ENCODE assay signal across 1 fruit fly cellular context in genomic region chr3R:11392805-11393204, dm6.
A peak's percentile ranks its signal among the peaks of the same experiment; 100 is the strongest.
TF ChIP-seq lines count a peak whose summit lies in the region.

No protein-coding gene starts in this region.

TF ChIP-seq in whole organism, embryonic, 481 proteins besides CTCF, POLR2A, EP300 and RAD21 (continued from another document and continues in another):
- no peak for TF ChIP-seq hbn (GFP tag; IDR thresholded peaks at IDR 0.05; lab: Robert Waterston, UW; ENCODE audit: partially characterized antibody)
- peak; percentile 41 for TF ChIP-seq pros (GFP tag; optimal IDR thresholded peaks at IDR 0.05; lab: Kevin White, UChicago)
- TF ChIP-seq CG6813 (GFP tag; optimal IDR thresholded peaks at IDR 0.05; lab: Kevin White, UChicago) = peak; percentile 82
- TF ChIP-seq C15 (GFP tag; IDR thresholded peaks at IDR 0.05; lab: Robert Waterston, UW) = 0 out of 3 replicates have a peak, but pooled peaks have one; percentile 53
- no peak for TF ChIP-seq al (GFP tag; IDR thresholded peaks at IDR 0.05; lab: Robert Waterston, UW)
- no peak for TF ChIP-seq sc (optimal IDR thresholded peaks at IDR 0.05; lab: Kevin White, UChicago)
- TF ChIP-seq sc (GFP tag; optimal IDR thresholded peaks at IDR 0.05; lab: Kevin White, UChicago) = peak; percentile 74
- no peak for TF ChIP-seq hth (optimal IDR thresholded peaks at IDR 0.05; lab: Kevin White, UChicago)
- TF ChIP-seq peb (GFP tag; IDR thresholded peaks at IDR 0.05; lab: Robert Waterston, UW) = peak; percentile 43; the same call in 1 of the 2 replicates
- TF ChIP-seq Hsf (GFP tag; optimal IDR thresholded peaks at IDR 0.05; lab: Kevin White, UChicago) = peak; percentile 63
- peak; percentile 65 for TF ChIP-seq ttk (GFP tag; IDR thresholded peaks at IDR 0.05; lab: Robert Waterston, UW)
- no peak for TF ChIP-seq Dll (GFP tag; IDR thresholded peaks at IDR 0.05; lab: Robert Waterston, UW; ENCODE audit: partially characterized antibody)
- TF ChIP-seq maf-S (GFP tag; optimal IDR thresholded peaks at IDR 0.05; lab: Kevin White, UChicago) = peak; percentile 12
- TF ChIP-seq CG10654 (GFP tag; optimal IDR thresholded peaks at IDR 0.05; lab: Kevin White, UChicago) = peak; percentile 59
- TF ChIP-seq tup (GFP tag; optimal IDR thresholded peaks at IDR 0.05; lab: Kevin White, UChicago) = no peak
- no peak for TF ChIP-seq Blimp-1 (GFP tag; optimal IDR thresholded peaks at IDR 0.05; lab: Kevin White, UChicago)
- no peak for TF ChIP-seq scrt (GFP tag; optimal IDR thresholded peaks at IDR 0.05; lab: Kevin White, UChicago)
- no peak for TF ChIP-seq Atf6 (GFP tag; IDR thresholded peaks at IDR 0.05; lab: Robert Waterston, UW)
- TF ChIP-seq CG32772 (GFP tag; IDR thresholded peaks at IDR 0.05; lab: Robert Waterston, UW) = peak; percentile 57
- peak; percentile 74; the same call in 1 of the 3 replicates for TF ChIP-seq ken (GFP tag; IDR thresholded peaks at IDR 0.05; lab: Robert Waterston, UW)
- TF ChIP-seq CG13296 (GFP tag; optimal IDR thresholded peaks at IDR 0.05; lab: Kevin White, UChicago) = no peak
- TF ChIP-seq dan (GFP tag; IDR thresholded peaks at IDR 0.05; lab: Robert Waterston, UW) = no peak
- no peak for TF ChIP-seq lab (GFP tag; optimal IDR thresholded peaks at IDR 0.05; lab: Kevin White, UChicago)
- TF ChIP-seq BtbVII (GFP tag; optimal IDR thresholded peaks at IDR 0.05; lab: Kevin White, UChicago) = peak; percentile 24
- peak; percentile 44 for TF ChIP-seq Fer2 (tag; optimal IDR thresholded peaks at IDR 0.05; lab: Kevin White, UChicago)
- no peak; the same call in 1 of the 2 replicates for TF ChIP-seq esg (GFP tag; conservative IDR thresholded peaks at IDR 0.05; lab: Robert Waterston, UW)
- no peak for TF ChIP-seq HLH4C (GFP tag; IDR thresholded peaks at IDR 0.05; lab: Robert Waterston, UW; ENCODE audit: partially characterized antibody)
- no peak for TF ChIP-seq CG18476 (GFP tag; optimal IDR thresholded peaks at IDR 0.05; lab: Kevin White, UChicago)
- TF ChIP-seq ewg (GFP tag; optimal IDR thresholded peaks at IDR 0.05; lab: Kevin White, UChicago) = peak; percentile 69
- peak; percentile 45 for TF ChIP-seq Ssrp (tag; optimal IDR thresholded peaks at IDR 0.05; lab: Kevin White, UChicago)
- TF ChIP-seq Ada2b (GFP tag; IDR thresholded peaks at IDR 0.05; lab: Robert Waterston, UW) = peak; percentile 27; the same call in 1 of the 2 replicates
- peak; percentile 72 for TF ChIP-seq CG10431 (GFP tag; optimal IDR thresholded peaks at IDR 0.05; lab: Kevin White, UChicago)
- no peak for TF ChIP-seq Taf1 (GFP tag; IDR thresholded peaks at IDR 0.05; lab: Robert Waterston, UW)
- peak in 1 of 2 experiments; percentile 57 for TF ChIP-seq insv (GFP tag; optimal IDR thresholded peaks at IDR 0.05; lab: Kevin White, UChicago)
- no peak for TF ChIP-seq ftz-f1 (GFP tag; optimal IDR thresholded peaks at IDR 0.05; lab: Kevin White, UChicago)
- peak; percentile 62 for TF ChIP-seq Elba2 (GFP tag; optimal IDR thresholded peaks at IDR 0.05; lab: Kevin White, UChicago)
- peak; percentile 60 for TF ChIP-seq Meics (GFP tag; optimal IDR thresholded peaks at IDR 0.05; lab: Kevin White, UChicago)
- no peak; the same call in 1 of the 2 replicates for TF ChIP-seq amos (GFP tag; IDR thresholded peaks at IDR 0.05; lab: Robert Waterston, UW; ENCODE audit: partially characterized antibody)
- no peak for TF ChIP-seq CG3281 (GFP tag; optimal IDR thresholded peaks at IDR 0.05; lab: Kevin White, UChicago)
- TF ChIP-seq CG4617 (GFP tag; optimal IDR thresholded peaks at IDR 0.05; lab: Kevin White, UChicago; ENCODE audit: borderline replicate concordance) = no peak
- TF ChIP-seq disco-r (GFP tag; optimal IDR thresholded peaks at IDR 0.05; lab: Kevin White, UChicago) = peak; percentile 41
- peak; percentile 51 for TF ChIP-seq CG12391 (tag; optimal IDR thresholded peaks at IDR 0.05; lab: Kevin White, UChicago)
- no peak for TF ChIP-seq stc (GFP tag; IDR thresholded peaks at IDR 0.05; lab: Robert Waterston, UW)
- TF ChIP-seq YL-1 (GFP tag; optimal IDR thresholded peaks at IDR 0.05; lab: Kevin White, UChicago) = peak; percentile 36
- TF ChIP-seq BEAF-32 (GFP tag; optimal IDR thresholded peaks at IDR 0.05; lab: Kevin White, UChicago) = no peak
- no peak for TF ChIP-seq ab (GFP tag; optimal IDR thresholded peaks at IDR 0.05; lab: Kevin White, UChicago)
- 0 out of 2 replicates have a peak, but pooled peaks have one; percentile 47 for TF ChIP-seq CG11085 (GFP tag; IDR thresholded peaks at IDR 0.05; lab: Robert Waterston, UW)
- TF ChIP-seq ham (GFP tag; IDR thresholded peaks at IDR 0.05; lab: Robert Waterston, UW) = no peak
- TF ChIP-seq ssp (GFP tag; IDR thresholded peaks at IDR 0.05; lab: Robert Waterston, UW) = peak; percentile 45; the same call in 1 of the 2 replicates
- TF ChIP-seq CG7271 (tag; optimal IDR thresholded peaks at IDR 0.05; lab: Kevin White, UChicago) = peak; percentile 98
- TF ChIP-seq abd-A (tag; optimal IDR thresholded peaks at IDR 0.05; lab: Kevin White, UChicago) = no peak
- peak; percentile 74 for TF ChIP-seq Rx (GFP tag; IDR thresholded peaks at IDR 0.05; lab: Robert Waterston, UW)
- TF ChIP-seq row (GFP tag; IDR thresholded peaks at IDR 0.05; lab: Robert Waterston, UW) = no peak
- TF ChIP-seq fd96Cb (tag; optimal IDR thresholded peaks at IDR 0.05; lab: Kevin White, UChicago) = no peak
- no peak for TF ChIP-seq CG12071 (GFP tag; optimal IDR thresholded peaks at IDR 0.05; lab: Kevin White, UChicago)
- TF ChIP-seq CG15696 (tag; optimal IDR thresholded peaks at IDR 0.05; lab: Kevin White, UChicago) = peak; percentile 68
- TF ChIP-seq CG34376 (GFP tag; optimal IDR thresholded peaks at IDR 0.05; lab: Kevin White, UChicago) = no peak
- TF ChIP-seq Hr78 (GFP tag; optimal IDR thresholded peaks at IDR 0.05; lab: Kevin White, UChicago) = no peak
- TF ChIP-seq Side (GFP tag; optimal IDR thresholded peaks at IDR 0.05; lab: Kevin White, UChicago) = peak; percentile 72
- no peak for TF ChIP-seq CG34422 (GFP tag; IDR thresholded peaks at IDR 0.05; lab: Robert Waterston, UW)
- TF ChIP-seq Atf-2 (GFP tag; optimal IDR thresholded peaks at IDR 0.05; lab: Kevin White, UChicago) = peak; percentile 54
- TF ChIP-seq CG17385 (GFP tag; optimal IDR thresholded peaks at IDR 0.05; lab: Kevin White, UChicago) = peak; percentile 67
- no peak for TF ChIP-seq CG13894 (tag; optimal IDR thresholded peaks at IDR 0.05; lab: Kevin White, UChicago)
- peak; percentile 8 for TF ChIP-seq CG1647 (GFP tag; optimal IDR thresholded peaks at IDR 0.05; lab: Kevin White, UChicago)
- peak; percentile 63 for TF ChIP-seq Oli (tag; optimal IDR thresholded peaks at IDR 0.05; lab: Kevin White, UChicago)
- peak; percentile 54 for TF ChIP-seq eyg (GFP tag; optimal IDR thresholded peaks at IDR 0.05; lab: Kevin White, UChicago)
- peak; percentile 72 for TF ChIP-seq CG10209 (GFP tag; optimal IDR thresholded peaks at IDR 0.05; lab: Kevin White, UChicago)
- TF ChIP-seq vvl (GFP tag; IDR thresholded peaks at IDR 0.05; lab: Robert Waterston, UW) = no peak
- peak; percentile 76 for TF ChIP-seq CG16815 (GFP tag; optimal IDR thresholded peaks at IDR 0.05; lab: Kevin White, UChicago)
- no peak for TF ChIP-seq kni (GFP tag; optimal IDR thresholded peaks at IDR 0.05; lab: Kevin White, UChicago)
- peak; percentile 86 for TF ChIP-seq CG30431 (GFP tag; optimal IDR thresholded peaks at IDR 0.05; lab: Kevin White, UChicago)
- TF ChIP-seq CG1529 (GFP tag; optimal IDR thresholded peaks at IDR 0.05; lab: Kevin White, UChicago) = peak; percentile 71
- 0 out of 3 replicates have a peak, but pooled peaks have one; percentile 55 for TF ChIP-seq z (GFP tag; IDR thresholded peaks at IDR 0.05; lab: Robert Waterston, UW)
- no peak for TF ChIP-seq bbx (GFP tag; IDR thresholded peaks at IDR 0.05; lab: Robert Waterston, UW; ENCODE audit: partially characterized antibody)
- no peak for TF ChIP-seq fru (optimal IDR thresholded peaks at IDR 0.05; lab: Kevin White, UChicago)
- TF ChIP-seq HmgD (GFP tag; optimal IDR thresholded peaks at IDR 0.05; lab: Kevin White, UChicago) = peak; percentile 59
- no peak for TF ChIP-seq Hr39 (optimal IDR thresholded peaks at IDR 0.05; lab: Kevin White, UChicago)
- TF ChIP-seq psq (GFP tag; optimal IDR thresholded peaks at IDR 0.05; lab: Kevin White, UChicago) = no peak
- TF ChIP-seq stwl (tag; optimal IDR thresholded peaks at IDR 0.05; lab: Kevin White, UChicago) = peak; percentile 93
- TF ChIP-seq CG12104 (GFP tag; optimal IDR thresholded peaks at IDR 0.05; lab: Kevin White, UChicago) = peak; percentile 57
- peak; percentile 59 for TF ChIP-seq Camta (GFP tag; optimal IDR thresholded peaks at IDR 0.05; lab: Kevin White, UChicago)
- TF ChIP-seq Lpt (GFP tag; optimal IDR thresholded peaks at IDR 0.05; lab: Kevin White, UChicago) = no peak
- TF ChIP-seq CG4282 (GFP tag; optimal IDR thresholded peaks at IDR 0.05; lab: Kevin White, UChicago) = no peak
- TF ChIP-seq HLH3B (GFP tag; IDR thresholded peaks at IDR 0.05; lab: Robert Waterston, UW) = peak; percentile 70; the same call in 1 of the 2 replicates
- TF ChIP-seq zfh1 (GFP tag; IDR thresholded peaks at IDR 0.05; lab: Robert Waterston, UW) = peak; percentile 92
- TF ChIP-seq jing (GFP tag; optimal IDR thresholded peaks at IDR 0.05; lab: Kevin White, UChicago) = peak; percentile 42
- TF ChIP-seq tap (tag; optimal IDR thresholded peaks at IDR 0.05; lab: Kevin White, UChicago) = no peak
- TF ChIP-seq crp (GFP tag; optimal IDR thresholded peaks at IDR 0.05; lab: Kevin White, UChicago) = no peak
- TF ChIP-seq CG1603 (tag; optimal IDR thresholded peaks at IDR 0.05; lab: Kevin White, UChicago) = peak; percentile 88
- no peak for TF ChIP-seq PHDP (tag; optimal IDR thresholded peaks at IDR 0.05; lab: Kevin White, UChicago)
- TF ChIP-seq kay (GFP tag; optimal IDR thresholded peaks at IDR 0.05; lab: Kevin White, UChicago) = no peak
- peak; percentile 57 for TF ChIP-seq CG9437 (GFP tag; optimal IDR thresholded peaks at IDR 0.05; lab: Kevin White, UChicago)
- TF ChIP-seq Sox100B (GFP tag; optimal IDR thresholded peaks at IDR 0.05; lab: Kevin White, UChicago) = peak; percentile 62
- no peak for TF ChIP-seq Antp (GFP tag; optimal IDR thresholded peaks at IDR 0.05; lab: Kevin White, UChicago)
- TF ChIP-seq dpn (GFP tag; optimal IDR thresholded peaks at IDR 0.05; lab: Kevin White, UChicago) = peak; percentile 2 to 73
- peak; percentile 50 for TF ChIP-seq dm (GFP tag; optimal IDR thresholded peaks at IDR 0.05; lab: Kevin White, UChicago)
- TF ChIP-seq CG17829 (tag; optimal IDR thresholded peaks at IDR 0.05; lab: Kevin White, UChicago) = no peak
- TF ChIP-seq her (GFP tag; optimal IDR thresholded peaks at IDR 0.05; lab: Kevin White, UChicago) = no peak
- TF ChIP-seq NfI (GFP tag; optimal IDR thresholded peaks at IDR 0.05; lab: Kevin White, UChicago) = peak; percentile 81
- no peak for TF ChIP-seq CG13287 (GFP tag; IDR thresholded peaks at IDR 0.05; lab: Robert Waterston, UW; ENCODE audit: partially characterized antibody)
- TF ChIP-seq Ets97D (GFP tag; optimal IDR thresholded peaks at IDR 0.05; lab: Kevin White, UChicago) = peak; percentile 98
- TF ChIP-seq kah (GFP tag; optimal IDR thresholded peaks at IDR 0.05; lab: Kevin White, UChicago) = peak; percentile 49
- TF ChIP-seq dmrt99B (tag; optimal IDR thresholded peaks at IDR 0.05; lab: Kevin White, UChicago) = no peak
- no peak for TF ChIP-seq wdn (GFP tag; IDR thresholded peaks at IDR 0.05; lab: Robert Waterston, UW)
- TF ChIP-seq HLHmδ (GFP tag; optimal IDR thresholded peaks at IDR 0.05; lab: Kevin White, UChicago) = peak; percentile 98
- TF ChIP-seq vfl (GFP tag; optimal IDR thresholded peaks at IDR 0.05; lab: Kevin White, UChicago) = no peak
- TF ChIP-seq zen (tag; optimal IDR thresholded peaks at IDR 0.05; lab: Kevin White, UChicago) = peak; percentile 92
- TF ChIP-seq CG3407 (GFP tag; optimal IDR thresholded peaks at IDR 0.05; lab: Kevin White, UChicago) = peak; percentile 63
- TF ChIP-seq Ets65A (GFP tag; lab: Kevin White, UChicago) = peak; percentile 96
- TF ChIP-seq CG3163 (GFP tag; optimal IDR thresholded peaks at IDR 0.05; lab: Kevin White, UChicago) = peak; percentile 2
- no peak for TF ChIP-seq CG15073 (GFP tag; optimal IDR thresholded peaks at IDR 0.05; lab: Kevin White, UChicago)
- peak; percentile 20 for TF ChIP-seq CG12299 (tag; optimal IDR thresholded peaks at IDR 0.05; lab: Kevin White, UChicago)
- peak; percentile 42 for TF ChIP-seq Usf (GFP tag; optimal IDR thresholded peaks at IDR 0.05; lab: Kevin White, UChicago)
- TF ChIP-seq NC2β (GFP tag; optimal IDR thresholded peaks at IDR 0.05; lab: Kevin White, UChicago) = no peak
- no peak for TF ChIP-seq Drgx (GFP tag; IDR thresholded peaks at IDR 0.05; lab: Robert Waterston, UW)
- TF ChIP-seq HmgZ (tag; optimal IDR thresholded peaks at IDR 0.05; lab: Kevin White, UChicago) = peak; percentile 7
- TF ChIP-seq nau (GFP tag; optimal IDR thresholded peaks at IDR 0.05; lab: Kevin White, UChicago) = peak; percentile 56
- TF ChIP-seq CG4328 (GFP tag; optimal IDR thresholded peaks at IDR 0.05; lab: Kevin White, UChicago) = peak; percentile 65
- TF ChIP-seq Deaf1 (tag; optimal IDR thresholded peaks at IDR 0.05; lab: Kevin White, UChicago) = no peak
- no peak for TF ChIP-seq CG1792 (GFP tag; optimal IDR thresholded peaks at IDR 0.05; lab: Kevin White, UChicago)
- no peak; the same call in none of the 2 replicates for TF ChIP-seq CG7372 (GFP tag; IDR thresholded peaks at IDR 0.05; lab: Robert Waterston, UW)
- peak; percentile 78 for TF ChIP-seq CG2875 (GFP tag; optimal IDR thresholded peaks at IDR 0.05; lab: Kevin White, UChicago)
- TF ChIP-seq Med (GFP tag; lab: Kevin White, UChicago) = no peak
- TF ChIP-seq lmd (GFP tag; IDR thresholded peaks at IDR 0.05; lab: Robert Waterston, UW) = peak; percentile 36; the same call in 1 of the 2 replicates
- TF ChIP-seq tin (GFP tag; optimal IDR thresholded peaks at IDR 0.05; lab: Kevin White, UChicago) = peak; percentile 57
- no peak for TF ChIP-seq CG15269 (tag; optimal IDR thresholded peaks at IDR 0.05; lab: Kevin White, UChicago)
- TF ChIP-seq CG10267 (tag; optimal IDR thresholded peaks at IDR 0.05; lab: Kevin White, UChicago) = peak; percentile 50
- 0 out of 2 replicates have a peak, but pooled peaks have one; percentile 19 for TF ChIP-seq Gsc (GFP tag; IDR thresholded peaks at IDR 0.05; lab: Robert Waterston, UW)
- TF ChIP-seq HHEX (GFP tag; optimal IDR thresholded peaks at IDR 0.05; lab: Kevin White, UChicago) = peak; percentile 79
- peak; percentile 55; the same call in 1 of the 2 replicates for TF ChIP-seq CG1024 (GFP tag; IDR thresholded peaks at IDR 0.05; lab: Robert Waterston, UW)
- no peak for TF ChIP-seq Bgb (GFP tag; IDR thresholded peaks at IDR 0.05; lab: Robert Waterston, UW; ENCODE audit: partially characterized antibody)
- no peak for TF ChIP-seq D19A (tag; optimal IDR thresholded peaks at IDR 0.05; lab: Kevin White, UChicago)
